Fruit fly (Drosophila melanogaster): Measurements from ENCODE around the gene CG33922.

- TF ChIP-seq jim (GFP tag; optimal IDR thresholded peaks at IDR 0.05) (peak; percentile 6), woc (GFP tag; optimal IDR thresholded peaks at IDR 0.05) (no peak), Hr78 (GFP tag; optimal IDR thresholded peaks at IDR 0.05) (no peak), h (GFP tag; optimal IDR thresholded peaks at IDR 0.05) (peak; percentile 34), brk (GFP tag; optimal IDR thresholded peaks at IDR 0.05) (no peak), GATAd (GFP tag; optimal IDR thresholded peaks at IDR 0.05) (no peak), psq (GFP tag; optimal IDR thresholded peaks at IDR 0.05) (no peak), rgr (GFP tag; optimal IDR thresholded peaks at IDR 0.05) (peak; percentile 67), pan (optimal IDR thresholded peaks at IDR 0.05) (no peak), tai (GFP tag; optimal IDR thresholded peaks at IDR 0.05) (no peak), Dfd (GFP tag; optimal IDR thresholded peaks at IDR 0.05) (no peak), Sp1 (GFP tag; optimal IDR thresholded peaks at IDR 0.05) (no peak), Vsx2 (GFP tag; optimal IDR thresholded peaks at IDR 0.05; ENCODE audit: partially characterized antibody) (no peak)
These were observed 18.0 kb upstream of the CG33922 start, which contains the start of gene NLaz for dm6 chr2L:1361771-1362632.

All from whole organism, wandering third instar larva.